Fruit fly (Drosophila melanogaster): Measurements from ENCODE around the gene CG1136.

dm6 chr3L:4007256-4007655 is 39.1 kb upstream of the CG1136 start:
- TF ChIP-seq CG8478 (optimal IDR thresholded peaks at IDR 0.05) = no peak
- no peak for TF ChIP-seq psq (optimal IDR thresholded peaks at IDR 0.05)
- TF ChIP-seq EcR (GFP tag; optimal IDR thresholded peaks at IDR 0.05) = no peak
